Worm (Caenorhabditis elegans): ENCODE measurements around the gene F48D6.4.

DNA sequence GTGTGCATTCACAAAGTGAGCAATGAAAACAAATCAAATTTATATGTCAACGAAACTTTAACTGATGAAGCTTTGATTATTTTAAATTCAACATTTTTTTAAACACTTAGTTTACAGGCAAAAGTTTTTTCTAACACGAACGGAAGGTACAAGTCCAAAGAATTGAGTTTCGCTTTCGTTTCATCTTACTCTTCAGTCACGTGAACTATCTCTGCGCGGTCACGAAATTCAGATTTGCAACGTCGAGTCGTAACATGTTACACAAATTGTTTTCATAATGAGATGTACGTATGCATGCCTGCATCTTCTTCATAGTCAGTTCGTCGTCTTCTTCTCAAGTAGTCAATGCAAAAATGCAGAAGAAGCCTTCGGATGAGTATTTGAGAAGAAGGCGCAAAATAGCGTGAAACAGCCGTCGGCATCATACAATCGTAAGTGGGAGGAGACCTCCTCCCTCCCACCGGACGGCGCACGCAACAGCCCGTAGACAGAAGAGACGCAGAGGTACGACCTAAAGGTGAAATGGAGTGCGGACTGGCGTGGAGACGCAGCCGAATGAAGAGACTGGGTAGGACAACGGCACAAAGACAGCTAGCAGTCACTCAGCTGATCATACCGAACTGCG lies 18.4 kb upstream of the F48D6.4 start, which contains the start of gene coel-1:
- TF ChIP-seq ztf-11 (tag; optimal IDR thresholded peaks at IDR 0.05) (peak in 1 of 2 experiments; percentile 37), ama-1 (optimal IDR thresholded peaks at IDR 0.05) (no peak), alr-1 (tag; optimal IDR thresholded peaks at IDR 0.05; ENCODE audit: borderline replicate concordance) (no peak), mep-1 (tag; optimal IDR thresholded peaks at IDR 0.05) (peak; percentile 13), sox-4 (tag; optimal IDR thresholded peaks at IDR 0.05) (no peak), elt-3 (tag; optimal IDR thresholded peaks at IDR 0.05) (peak in 1 of 6 experiments; percentile 14), snpc-4 (tag; optimal IDR thresholded peaks at IDR 0.05) (no peak), pag-3 (tag; optimal IDR thresholded peaks at IDR 0.05; ENCODE audit: borderline replicate concordance, insufficient read depth) (no peak), hlh-17 (GFP tag; optimal IDR thresholded peaks at IDR 0.05; ENCODE audit: borderline replicate concordance) (no peak), jun-1 (tag; optimal IDR thresholded peaks at IDR 0.05) (peak; percentile 33), lsy-2 (tag; optimal IDR thresholded peaks at IDR 0.05) (peak in 1 of 2 experiments; percentile 38)
